Fruit fly (Drosophila melanogaster) whole organism, embryonic: ENCODE data around the gene alphaCOP.

Experiments used
- Atf6 ChIP-seq: fragments of 200-800 bp; sonication (Bioruptor generic); IDR thresholded peaks from 2 replicates; pipeline ENCODE4 v1.3.6; 2022; ENCODE audit warnings: missing biosample characterization, missing genetic modification characterization
- B-H1 ChIP-seq: fragments of 200-800 bp; sonication (Bioruptor generic); IDR thresholded peaks from 3 replicates; pipeline ENCODE4 v1.3.6; 2022; ENCODE audit warnings: missing biosample characterization, missing genetic modification characterization
- B-H2 ChIP-seq: fragments of 200-800 bp; sonication (Bioruptor generic); optimal IDR thresholded peaks from 2 replicates; lab custom pipeline; 2018; ENCODE audit warnings: missing biosample characterization, mild to moderate bottlenecking, missing genetic modification characterization
- CG1024 ChIP-seq: fragments of 200-800 bp; sonication (Bioruptor generic); IDR thresholded peaks from 2 replicates; pipeline ENCODE4 v1.3.6; 2022; ENCODE audit warnings: missing biosample characterization, missing genetic modification characterization
- CG10431 ChIP-seq: fragments of 200-800 bp; sonication (Bioruptor generic); optimal IDR thresholded peaks from 3 replicates; lab custom pipeline; 2018; ENCODE audit warnings: missing biosample characterization, mild to moderate bottlenecking, missing genetic modification characterization
- CG13123 ChIP-seq: fragments of 200-800 bp; sonication (Bioruptor generic); optimal IDR thresholded peaks from 2 replicates; lab custom pipeline; 2016; ENCODE audit warnings: missing biosample characterization, missing genetic modification characterization
- CG14860 ChIP-seq: fragments of 200-800 bp; sonication (Bioruptor generic); IDR thresholded peaks from 3 replicates; pipeline ENCODE4 v1.3.6; 2022; ENCODE audit warnings: missing biosample characterization, missing genetic modification characterization; ENCODE audit not compliant: partially characterized antibody
- CG15073 ChIP-seq: fragments of 200-800 bp; sonication (Bioruptor generic); optimal IDR thresholded peaks from 2 replicates; lab custom pipeline; 2016; ENCODE audit warnings: missing biosample characterization, missing genetic modification characterization
- CG1603 ChIP-seq: fragments of 200-800 bp; sonication (Bioruptor generic); optimal IDR thresholded peaks from 2 replicates; lab custom pipeline; 2019; ENCODE audit warnings: missing biosample characterization, mild to moderate bottlenecking, missing genetic modification characterization, moderate library complexity
- CG17385 ChIP-seq: fragments of 200-800 bp; sonication (Bioruptor generic); optimal IDR thresholded peaks from 3 replicates; lab custom pipeline; 2018; ENCODE audit warnings: missing biosample characterization, mild to moderate bottlenecking, missing genetic modification characterization
- CG2712 ChIP-seq: fragments of 200-800 bp; optimal IDR thresholded peaks from 3 replicates; lab custom pipeline; 2019; ENCODE audit warnings: missing biosample characterization, mild to moderate bottlenecking, missing genetic modification characterization, moderate library complexity
- CG32532 ChIP-seq: fragments of 200-800 bp; sonication (Bioruptor generic); IDR thresholded peaks from 2 replicates; pipeline ENCODE4 v1.3.6; 2022; ENCODE audit warnings: missing biosample characterization, missing genetic modification characterization
- CG33557 ChIP-seq: fragments of 200-800 bp; sonication (Bioruptor generic); optimal IDR thresholded peaks from 2 replicates; lab custom pipeline; 2019; ENCODE audit warnings: missing biosample characterization, mild to moderate bottlenecking, missing genetic modification characterization, moderate library complexity
- CG4404 ChIP-seq: fragments of 200-800 bp; sonication (Bioruptor generic); IDR thresholded peaks from 2 replicates; pipeline ENCODE4 v1.3.6; 2022; ENCODE audit warnings: missing biosample characterization, missing genetic modification characterization
- CG4854 ChIP-seq: fragments of 200-800 bp; sonication (Bioruptor generic); optimal IDR thresholded peaks from 2 replicates; lab custom pipeline; 2016; ENCODE audit warnings: missing biosample characterization, missing genetic modification characterization, inconsistent platforms
- CG5180 ChIP-seq: fragments of 200-800 bp; sonication (Bioruptor generic); optimal IDR thresholded peaks from 3 replicates; lab custom pipeline; 2017; ENCODE audit warnings: missing biosample characterization, missing genetic modification characterization, mild to moderate bottlenecking, moderate library complexity, missing genetic modification reagents
- CG5245 ChIP-seq: fragments of 200-800 bp; sonication (Bioruptor generic); optimal IDR thresholded peaks from 3 replicates; lab custom pipeline; 2016; ENCODE audit warnings: missing biosample characterization, missing genetic modification characterization
- CG6689 ChIP-seq: fragments of 200-800 bp; sonication (Bioruptor generic); IDR thresholded peaks from 2 replicates; pipeline ENCODE4 v1.3.6; 2022; ENCODE audit warnings: missing biosample characterization, missing genetic modification characterization
- CG6765 ChIP-seq: fragments of 200-800 bp; sonication (Bioruptor generic); optimal IDR thresholded peaks from 3 replicates; lab custom pipeline; 2017; ENCODE audit warnings: missing biosample characterization, mild to moderate bottlenecking, missing genetic modification characterization
- CG7271 ChIP-seq: fragments of 200-800 bp; sonication (Bioruptor generic); optimal IDR thresholded peaks from 2 replicates; lab custom pipeline; 2018; ENCODE audit warnings: missing biosample characterization, mild to moderate bottlenecking, missing genetic modification characterization, moderate library complexity
- CG7556 ChIP-seq: fragments of 200-800 bp; sonication (Bioruptor generic); optimal IDR thresholded peaks from 2 replicates; lab custom pipeline; 2017; ENCODE audit warnings: missing biosample characterization, mild to moderate bottlenecking, missing genetic modification characterization
- CG7839 ChIP-seq: fragments of 200-800 bp; sonication (Bioruptor generic); optimal IDR thresholded peaks from 3 replicates; lab custom pipeline; 2018; ENCODE audit warnings: missing biosample characterization, mild to moderate bottlenecking, missing genetic modification characterization, moderate library complexity
- CG7987 ChIP-seq: fragments of 200-800 bp; sonication (Bioruptor generic); optimal IDR thresholded peaks from 2 replicates; lab custom pipeline; 2018; ENCODE audit warnings: missing biosample characterization, mild to moderate bottlenecking, missing genetic modification characterization, moderate library complexity
- CG8478 ChIP-seq: fragments of >200 bp; optimal IDR thresholded peaks from 2 replicates; lab custom pipeline; 2018
- CG8924 ChIP-seq: fragments of 200-800 bp; optimal IDR thresholded peaks from 3 replicates; lab custom pipeline; 2019; ENCODE audit warnings: missing biosample characterization, mild to moderate bottlenecking, missing genetic modification characterization, moderate library complexity
- CG9817 ChIP-seq: fragments of 200-800 bp; sonication (Bioruptor generic); optimal IDR thresholded peaks from 2 replicates; lab custom pipeline; 2018; ENCODE audit warnings: missing biosample characterization, mild to moderate bottlenecking, missing genetic modification characterization, moderate library complexity
- CG9876 ChIP-seq: fragments of 200-800 bp; sonication (Bioruptor generic); optimal IDR thresholded peaks from 2 replicates; lab custom pipeline; 2016; ENCODE audit warnings: missing biosample characterization, missing genetic modification characterization
- CHES-1-like ChIP-seq: fragments of 200-800 bp; sonication (Bioruptor generic); optimal IDR thresholded peaks from 2 replicates; lab custom pipeline; 2016; ENCODE audit warnings: missing biosample characterization, missing genetic modification characterization
- D19A ChIP-seq: fragments of 200-800 bp; optimal IDR thresholded peaks from 3 replicates; lab custom pipeline; 2019; ENCODE audit warnings: missing biosample characterization, mild to moderate bottlenecking, missing genetic modification characterization, moderate library complexity
- Dad ChIP-seq: fragments of 200-800 bp; sonication (Bioruptor generic); optimal IDR thresholded peaks from 3 replicates; lab custom pipeline; 2016; ENCODE audit warnings: missing biosample characterization, missing genetic modification characterization
- Dip2 ChIP-seq: fragments of 200-800 bp; sonication (Bioruptor generic); IDR thresholded peaks from 2 replicates; pipeline ENCODE4 v1.3.6; 2022; ENCODE audit warnings: missing biosample characterization, missing genetic modification characterization
- Hr3 ChIP-seq: fragments of 200-800 bp; sonication (Bioruptor generic); optimal IDR thresholded peaks from 3 replicates; lab custom pipeline; 2016; ENCODE audit warnings: missing biosample characterization, missing genetic modification characterization
- Hr39 ChIP-seq: fragments of >200 bp; optimal IDR thresholded peaks from 2 replicates; lab custom pipeline; 2017
- Jarid2 ChIP-seq: fragments of 200-800 bp; sonication (Bioruptor generic); optimal IDR thresholded peaks from 3 replicates; lab custom pipeline; 2017; ENCODE audit warnings: mild to moderate bottlenecking, missing biosample characterization, missing genetic modification reagents, missing genetic modification characterization
- Lpt ChIP-seq: fragments of >200 bp; optimal IDR thresholded peaks from 2 replicates; lab custom pipeline; 2018; ENCODE audit warnings: missing biosample characterization, missing genetic modification characterization
- Poxn ChIP-seq: fragments of 200-800 bp; sonication (Bioruptor generic); IDR thresholded peaks from 2 replicates; pipeline ENCODE4 v1.3.6; 2022; ENCODE audit warnings: missing biosample characterization, missing genetic modification characterization
- ato ChIP-seq: fragments of 200-800 bp; sonication (Bioruptor generic); IDR thresholded peaks from 2 replicates; pipeline ENCODE4 v1.3.6; 2022; ENCODE audit warnings: missing biosample characterization, missing genetic modification characterization; ENCODE audit not compliant: partially characterized antibody
- dimm ChIP-seq: fragments of 200-800 bp; sonication (Bioruptor generic); IDR thresholded peaks from 2 replicates; pipeline ENCODE4 v1.3.6; 2022; ENCODE audit warnings: missing biosample characterization, missing genetic modification characterization
- dm ChIP-seq: fragments of 200-800 bp; sonication (Bioruptor generic); optimal IDR thresholded peaks from 3 replicates; lab custom pipeline; 2016; ENCODE audit warnings: missing biosample characterization, missing genetic modification characterization
- fd102C ChIP-seq: fragments of 200-800 bp; sonication (Bioruptor generic); optimal IDR thresholded peaks from 2 replicates; lab custom pipeline; 2018; ENCODE audit warnings: missing biosample characterization, mild to moderate bottlenecking, missing genetic modification characterization, moderate library complexity
- fru ChIP-seq: fragments of >200 bp; optimal IDR thresholded peaks from 2 replicates; lab custom pipeline; 2017
- kay ChIP-seq: fragments of 200-800 bp; sonication (Bioruptor generic); optimal IDR thresholded peaks from 2 replicates; lab custom pipeline; 2016; ENCODE audit warnings: missing biosample characterization, missing genetic modification characterization
- mam ChIP-seq: fragments of 200-800 bp; sonication (Bioruptor generic); optimal IDR thresholded peaks from 3 replicates; lab custom pipeline; 2016; ENCODE audit warnings: missing biosample characterization, missing genetic modification characterization
- mirr ChIP-seq: fragments of 200-800 bp; sonication (Bioruptor generic); optimal IDR thresholded peaks from 3 replicates; lab custom pipeline; 2018; ENCODE audit warnings: missing biosample characterization, mild to moderate bottlenecking, missing genetic modification characterization
- nau ChIP-seq: fragments of 200-800 bp; sonication (Bioruptor generic); optimal IDR thresholded peaks from 3 replicates; lab custom pipeline; 2017; ENCODE audit warnings: missing biosample characterization, mild to moderate bottlenecking, missing genetic modification characterization, missing genetic modification reagents
- pum ChIP-seq: fragments of 200-800 bp; sonication (Bioruptor generic); optimal IDR thresholded peaks from 2 replicates; lab custom pipeline; 2016; ENCODE audit warnings: missing biosample characterization, missing genetic modification characterization
- rib ChIP-seq: fragments of 200-800 bp; sonication (Bioruptor generic); IDR thresholded peaks from 2 replicates; pipeline ENCODE4 v1.3.6; 2022; ENCODE audit warnings: missing biosample characterization, missing genetic modification characterization
- seq ChIP-seq: fragments of 200-800 bp; sonication (Bioruptor generic); IDR thresholded peaks from 2 replicates; pipeline ENCODE4 v1.3.6; 2022; ENCODE audit warnings: missing biosample characterization, missing genetic modification characterization
- stc ChIP-seq: fragments of 200-800 bp; sonication (Bioruptor generic); IDR thresholded peaks from 2 replicates; pipeline ENCODE4 v1.3.6; 2022; ENCODE audit warnings: missing biosample characterization, missing genetic modification characterization
- tio ChIP-seq: fragments of 200-800 bp; sonication (Bioruptor generic); optimal IDR thresholded peaks from 2 replicates; lab custom pipeline; 2017; ENCODE audit warnings: missing biosample characterization, missing genetic modification characterization, inconsistent platforms
- tup ChIP-seq: fragments of 200-800 bp; sonication (Bioruptor generic); optimal IDR thresholded peaks from 2 replicates; lab custom pipeline; 2016; ENCODE audit warnings: missing biosample characterization, mild to moderate bottlenecking, missing genetic modification characterization, moderate library complexity

alphaCOP gene

DNA sequence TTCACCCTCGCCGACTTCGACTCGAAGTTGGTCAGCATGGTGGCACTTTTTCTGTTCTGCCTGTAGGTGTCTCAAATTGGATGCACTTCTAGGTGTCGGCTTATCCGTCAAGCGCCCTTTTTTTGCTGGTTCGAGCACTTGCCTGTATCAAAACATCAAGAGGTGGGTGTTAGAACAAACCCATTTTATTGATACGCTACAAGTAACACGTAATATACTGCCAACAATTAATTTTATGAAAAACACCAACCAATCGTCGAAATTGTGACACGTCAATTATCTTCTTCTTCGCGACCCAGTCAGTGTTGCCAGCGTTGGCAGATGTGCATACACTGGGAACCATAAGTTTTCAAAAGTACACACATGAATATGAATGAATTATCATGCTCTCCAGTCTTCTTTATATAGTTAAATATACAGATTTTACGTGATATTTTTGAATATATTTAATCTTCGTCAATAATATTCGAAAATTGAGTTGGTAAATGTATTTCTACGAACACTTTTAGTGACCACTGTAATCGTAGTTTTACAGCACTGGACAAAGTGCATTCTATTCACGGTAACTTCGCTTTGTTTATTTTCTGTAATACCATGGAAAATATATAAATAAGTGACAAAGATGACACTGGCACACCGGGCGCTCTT is at the start of gene alphaCOP, which contains the start of gene CG13919 (continued):
- peak; percentile 81 for TF ChIP-seq mirr (GFP tag; lab: Kevin White, UChicago)
- peak; percentile 91 for TF ChIP-seq pum (GFP tag; lab: Kevin White, UChicago)
- peak; percentile 95 for TF ChIP-seq CG33557 (GFP tag; lab: Kevin White, UChicago)
- peak; percentile 59 for TF ChIP-seq CG9876 (GFP tag; lab: Kevin White, UChicago)
- peak; percentile 91 for TF ChIP-seq CHES-1-like
- peak; percentile 23 for TF ChIP-seq Hr39 (lab: Kevin White, UChicago)
- peak; percentile 88 for TF ChIP-seq D19A (tag; lab: Kevin White, UChicago)
- no peak for TF ChIP-seq fru
- peak; percentile 83 for TF ChIP-seq CG10431 (GFP tag; lab: Kevin White, UChicago)
- TF ChIP-seq Atf6 (GFP tag; lab: Robert Waterston, UW): peak; percentile 98
- peak; percentile 97 for TF ChIP-seq CG6689
- peak; percentile 53 for TF ChIP-seq Dip2 (GFP tag; lab: Robert Waterston, UW)
- TF ChIP-seq tup (GFP tag; lab: Kevin White, UChicago): peak; percentile 88
- TF ChIP-seq CG17385 (GFP tag; lab: Kevin White, UChicago): peak; percentile 99
- peak; percentile 94 for TF ChIP-seq B-H2 (GFP tag; lab: Kevin White, UChicago)
- no peak for TF ChIP-seq CG14860 (GFP tag; lab: Robert Waterston, UW)
- TF ChIP-seq kay: peak; percentile 91
- peak; percentile 80 for TF ChIP-seq fd102C (GFP tag; lab: Kevin White, UChicago)
- TF ChIP-seq CG4404 (GFP tag; lab: Robert Waterston, UW): peak; percentile 94
- peak; percentile 95 for TF ChIP-seq CG9817 (tag; lab: Kevin White, UChicago)
- TF ChIP-seq Lpt (GFP tag; lab: Kevin White, UChicago): no peak
- TF ChIP-seq CG5245 (GFP tag; lab: Kevin White, UChicago): peak; percentile 91
- TF ChIP-seq Dad (GFP tag; lab: Kevin White, UChicago): peak; percentile 84
- no peak for TF ChIP-seq ato
- peak; percentile 92 for TF ChIP-seq CG7271 (tag; lab: Kevin White, UChicago)
- TF ChIP-seq CG8478 (lab: Kevin White, UChicago): no peak
- peak; percentile 78 for TF ChIP-seq CG15073 (GFP tag; lab: Kevin White, UChicago)
- peak; percentile 89 for TF ChIP-seq CG6765 (GFP tag; lab: Kevin White, UChicago)
- peak; percentile 99 for TF ChIP-seq CG7839
- peak; percentile 96 for TF ChIP-seq seq
- peak; percentile 92 for TF ChIP-seq Poxn (GFP tag; lab: Robert Waterston, UW)
- TF ChIP-seq CG32532 (GFP tag; lab: Robert Waterston, UW): peak; percentile 97
- TF ChIP-seq dimm: peak; percentile 95
- no peak for TF ChIP-seq nau (GFP tag; lab: Kevin White, UChicago)
- peak; percentile 99 for TF ChIP-seq CG2712 (tag; lab: Kevin White, UChicago)
- peak; percentile 94 for TF ChIP-seq CG13123 (GFP tag; lab: Kevin White, UChicago)
- peak; percentile 86 for TF ChIP-seq CG1603
- peak; percentile 94 for TF ChIP-seq CG4854 (GFP tag; lab: Kevin White, UChicago)
- TF ChIP-seq mam (GFP tag; lab: Kevin White, UChicago): peak; percentile 95
- peak; percentile 86 for TF ChIP-seq CG7987 (GFP tag; lab: Kevin White, UChicago)
- peak; percentile 94 for TF ChIP-seq CG7556
- TF ChIP-seq CG5180 (GFP tag; lab: Kevin White, UChicago): peak; percentile 71
- TF ChIP-seq dm: peak; percentile 82
- peak; percentile 97 for TF ChIP-seq CG8924 (tag; lab: Kevin White, UChicago)
- peak; percentile 77 for TF ChIP-seq CG1024 (GFP tag; lab: Robert Waterston, UW)
- peak; percentile 97 for TF ChIP-seq B-H1
- TF ChIP-seq Jarid2 (GFP tag; lab: Kevin White, UChicago): peak; percentile 11
- TF ChIP-seq tio (GFP tag; lab: Kevin White, UChicago): no peak
- TF ChIP-seq stc: peak; percentile 95
- TF ChIP-seq Hr3 (GFP tag; lab: Kevin White, UChicago): peak; percentile 98
- peak; percentile 97 for TF ChIP-seq rib (GFP tag; lab: Robert Waterston, UW)
